Fruit fly (Drosophila melanogaster): ENCODE data around the gene CG9109.

DNA sequence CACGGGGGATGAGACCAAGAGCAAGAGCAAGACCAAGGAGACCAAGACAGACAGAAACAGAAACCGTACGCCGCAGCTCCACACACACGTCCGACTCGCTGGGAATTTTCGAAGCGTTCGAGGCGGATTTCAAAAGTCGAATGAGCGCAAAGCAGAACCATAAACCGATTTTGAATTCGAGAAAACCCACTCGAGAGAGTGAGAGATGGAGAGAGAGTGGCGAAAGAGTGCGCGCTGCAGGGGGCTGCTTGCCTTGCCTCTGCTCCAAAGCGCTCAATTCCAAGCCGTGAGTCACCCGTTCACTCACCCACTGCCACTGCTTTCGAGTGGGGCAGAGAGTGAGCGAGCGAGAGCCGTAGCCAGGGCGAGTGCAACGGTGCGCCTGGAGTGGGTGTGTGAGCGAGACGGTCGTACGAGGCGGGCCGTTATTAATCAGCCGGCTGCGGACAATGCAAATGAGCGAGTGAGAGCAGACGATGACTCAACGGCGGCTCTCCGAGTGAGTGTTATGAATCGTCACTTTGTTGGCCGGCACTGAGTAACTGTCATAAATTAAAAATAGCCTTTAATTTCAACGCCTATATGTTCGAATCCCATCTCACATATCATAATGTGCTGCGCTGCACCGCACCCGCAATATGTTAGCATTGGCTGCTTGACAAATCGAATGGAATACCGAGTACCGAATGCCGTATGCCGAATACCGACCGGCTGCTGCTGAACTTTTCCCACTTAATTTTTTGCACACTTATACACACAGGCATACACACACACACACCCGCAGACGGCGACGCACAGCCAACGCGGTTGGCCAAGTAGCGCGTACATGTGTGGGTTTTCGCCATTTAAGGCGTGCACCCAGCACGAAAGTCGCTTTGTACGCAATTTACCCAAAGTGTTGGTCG lies 54.0 kb downstream of the CG9109 start:
- peak; percentile 85 for TF ChIP-seq nom (GFP tag; optimal IDR thresholded peaks at IDR 0.05)
- TF ChIP-seq CG13775 (GFP tag; optimal IDR thresholded peaks at IDR 0.05) = no peak
- TF ChIP-seq Rx (GFP tag; IDR thresholded peaks at IDR 0.05) = no peak
- TF ChIP-seq CG10543 (GFP tag; optimal IDR thresholded peaks at IDR 0.05) = peak; percentile 65
- no peak for TF ChIP-seq CG3838 (GFP tag; optimal IDR thresholded peaks at IDR 0.05)
- no peak for TF ChIP-seq seq (GFP tag; IDR thresholded peaks at IDR 0.05)
- TF ChIP-seq Gug (GFP tag; IDR thresholded peaks at IDR 0.05) = no peak
- no peak for TF ChIP-seq CG43689 (GFP tag; IDR thresholded peaks at IDR 0.05)
- peak; percentile 51 for TF ChIP-seq B-H2 (GFP tag; optimal IDR thresholded peaks at IDR 0.05)
- no peak for TF ChIP-seq Sry-β (GFP tag; optimal IDR thresholded peaks at IDR 0.05)
- TF ChIP-seq BEAF-32 (GFP tag; optimal IDR thresholded peaks at IDR 0.05) = no peak
